Worm (Caenorhabditis elegans) whole organism, L1 larva: ENCODE results near the gene gcy-1.

Experiments used
- C16A3.4 ChIP-seq: fragments of 150-350 bp; optimal IDR thresholded peaks from 2 replicates; lab custom pipeline; 2014; ENCODE audit warnings: missing biosample characterization, missing genetic modification characterization
- C34B4.2 ChIP-seq: sonication (generic microtip); optimal IDR thresholded peaks from 2 replicates; lab custom pipeline; 2017; ENCODE audit warnings: mild to moderate bottlenecking, missing genetic modification characterization, missing compliant biosample characterization
- alr-1 ChIP-seq: fragments of 200-800 bp; sonication (Bioruptor generic); optimal IDR thresholded peaks from 2 replicates; lab custom pipeline; 2018; ENCODE audit warnings: borderline replicate concordance, mild to moderate bottlenecking, missing genetic modification characterization, missing compliant biosample characterization
- ceh-82 ChIP-seq, 3 experiments: fragments of 150-350 bp in 1 of 3; sonication (generic microtip) in 2 of 3; optimal IDR thresholded peaks; 2 replicates each; lab custom pipeline; 2014 to 2017; ENCODE audit warnings: missing biosample characterization in 3 of 3, missing genetic modification characterization in 3 of 3
- ceh-88 ChIP-seq: fragments of 200-800 bp; sonication (Bioruptor generic); IDR thresholded peaks from 2 replicates; pipeline ENCODE4 v1.3.6; 2022; ENCODE audit warnings: missing genetic modification characterization, missing compliant biosample characterization
- ces-1 ChIP-seq: fragments of 150-350 bp; optimal IDR thresholded peaks from 2 replicates; lab custom pipeline; 2014; ENCODE audit warnings: missing biosample characterization, missing genetic modification reagents, missing genetic modification characterization
- dsc-1 ChIP-seq: sonication (generic microtip); optimal IDR thresholded peaks from 2 replicates; lab custom pipeline; 2016; ENCODE audit warnings: mild to moderate bottlenecking, missing genetic modification characterization, missing compliant biosample characterization
- efl-1 ChIP-seq, 4 experiments: fragments of 150-350 bp; optimal IDR thresholded peaks in 3 of 4; peaks in 1 of 4; 1 replicate in 1 of 4; 2 replicates in 3 of 4; lab custom pipeline; 2014; ENCODE audit warnings: missing biosample characterization in 2 of 4, missing genetic modification characterization in 2 of 4, missing genetic modification reagents in 2 of 4
- egl-27 ChIP-seq, 2 experiments: fragments of 150-350 bp in 1 of 2; sonication (generic microtip); optimal IDR thresholded peaks; 3 replicates each; lab custom pipeline; 2017 to 2018; ENCODE audit warnings: missing biosample characterization in 2 of 2, missing genetic modification characterization in 2 of 2, missing genetic modification reagents in 2 of 2
- ets-5 ChIP-seq: fragments of 200-800 bp; sonication (Bioruptor generic); IDR thresholded peaks from 2 replicates; pipeline ENCODE4 v1.3.6; 2022; ENCODE audit warnings: missing genetic modification characterization, missing compliant biosample characterization
- fkh-4 ChIP-seq: sonication (generic microtip); optimal IDR thresholded peaks from 2 replicates; lab custom pipeline; 2016; ENCODE audit warnings: missing compliant biosample characterization, missing genetic modification characterization, borderline replicate concordance
- grh-1 ChIP-seq: fragments of 200-800 bp; sonication (Bioruptor generic); IDR thresholded peaks from 2 replicates; pipeline ENCODE4 v1.3.6; 2022; ENCODE audit warnings: missing genetic modification reagents, missing genetic modification characterization, missing compliant biosample characterization
- hlh-4 ChIP-seq: sonication (generic microtip); optimal IDR thresholded peaks from 2 replicates; lab custom pipeline; 2016; ENCODE audit warnings: mild to moderate bottlenecking, missing genetic modification characterization, missing compliant biosample characterization
- hpl-2 ChIP-seq: fragments of 150-350 bp; optimal IDR thresholded peaks from 2 replicates; lab custom pipeline; 2014; ENCODE audit warnings: missing biosample characterization, missing genetic modification reagents, missing genetic modification characterization
- irx-1 ChIP-seq: sonication (generic microtip); optimal IDR thresholded peaks from 2 replicates; lab custom pipeline; 2016; ENCODE audit warnings: missing genetic modification characterization, missing compliant biosample characterization
- lin-14 ChIP-seq: fragments of 200-800 bp; sonication (Bioruptor generic); optimal IDR thresholded peaks from 2 replicates; lab custom pipeline; 2018; ENCODE audit warnings: mild to moderate bottlenecking, missing genetic modification characterization, moderate library complexity, missing compliant biosample characterization
- lin-35 ChIP-seq, 2 experiments: fragments of 150-350 bp; optimal IDR thresholded peaks; 2 replicates each; lab custom pipeline; 2014; ENCODE audit warnings: missing biosample characterization in 2 of 2, missing genetic modification characterization in 2 of 2, missing genetic modification reagents in 2 of 2
- lin-39 ChIP-seq: fragments of 150-350 bp; optimal IDR thresholded peaks from 2 replicates; lab custom pipeline; 2014; ENCODE audit warnings: missing biosample characterization, missing genetic modification reagents, missing genetic modification characterization
- mdl-1 ChIP-seq, 2 experiments: fragments of 150-350 bp; optimal IDR thresholded peaks; 2 replicates each; lab custom pipeline; 2014 to 2017; ENCODE audit warnings: missing biosample characterization in 2 of 2, missing genetic modification characterization in 2 of 2, inconsistent platforms in 1 of 2
- mep-1 ChIP-seq: fragments of 150-350 bp; optimal IDR thresholded peaks from 2 replicates; lab custom pipeline; 2014; ENCODE audit warnings: missing biosample characterization, missing genetic modification characterization
- nhr-11 ChIP-seq: fragments of 150-350 bp; optimal IDR thresholded peaks from 2 replicates; lab custom pipeline; 2014; ENCODE audit warnings: missing biosample characterization, missing genetic modification characterization
- nhr-12 ChIP-seq: sonication (generic microtip); optimal IDR thresholded peaks from 2 replicates; lab custom pipeline; 2017; ENCODE audit warnings: missing biosample characterization, missing genetic modification characterization
- nhr-28 ChIP-seq: fragments of 150-350 bp; optimal IDR thresholded peaks from 2 replicates; lab custom pipeline; 2014; ENCODE audit warnings: missing biosample characterization, missing genetic modification characterization
- nhr-47 ChIP-seq: sonication (generic microtip); optimal IDR thresholded peaks from 2 replicates; lab custom pipeline; 2016; ENCODE audit warnings: mild to moderate bottlenecking, missing genetic modification characterization, moderate library complexity, missing compliant biosample characterization
- nhr-85 ChIP-seq: sonication (generic microtip); peaks from one replicate; lab custom pipeline; 2016; ENCODE audit warnings: missing genetic modification characterization, inconsistent platforms, missing compliant biosample characterization
- nhr-90 ChIP-seq: sonication (generic microtip); optimal IDR thresholded peaks from 2 replicates; lab custom pipeline; 2016; ENCODE audit warnings: mild to moderate bottlenecking, missing genetic modification characterization, missing compliant biosample characterization; ENCODE audit not compliant: poor library complexity
- pag-3 ChIP-seq: sonication (generic microtip); optimal IDR thresholded peaks from 2 replicates; lab custom pipeline; 2017; ENCODE audit warnings: missing genetic modification characterization, mild to moderate bottlenecking, missing compliant biosample characterization, antibody characterized with exemption, borderline replicate concordance; ENCODE audit not compliant: insufficient read depth
- pqm-1 ChIP-seq: sonication (generic microtip); optimal IDR thresholded peaks from 3 replicates; lab custom pipeline; 2017; ENCODE audit warnings: missing biosample characterization, missing genetic modification characterization
- snu-23 ChIP-seq: sonication (generic microtip); optimal IDR thresholded peaks from 2 replicates; lab custom pipeline; 2016; ENCODE audit warnings: missing genetic modification characterization, missing compliant biosample characterization
- sup-37 ChIP-seq: fragments of 200-800 bp; sonication (Bioruptor generic); optimal IDR thresholded peaks from 2 replicates; lab custom pipeline; 2018; ENCODE audit warnings: mild to moderate bottlenecking, missing genetic modification characterization, missing compliant biosample characterization
- tbx-2 ChIP-seq: sonication (generic microtip); optimal IDR thresholded peaks from 2 replicates; lab custom pipeline; 2016; ENCODE audit warnings: missing genetic modification characterization, missing compliant biosample characterization
- unc-130 ChIP-seq: fragments of 150-350 bp; optimal IDR thresholded peaks from 2 replicates; lab custom pipeline; 2017; ENCODE audit warnings: missing biosample characterization, missing genetic modification characterization, inconsistent platforms
- unc-86 ChIP-seq: sonication (generic microtip); optimal IDR thresholded peaks from 2 replicates; lab custom pipeline; 2016; ENCODE audit warnings: missing genetic modification characterization, missing compliant biosample characterization
- vab-15 ChIP-seq: sonication (generic microtip); optimal IDR thresholded peaks from 2 replicates; lab custom pipeline; 2017; ENCODE audit warnings: missing genotype, mild to moderate bottlenecking, missing genetic modification characterization, missing compliant biosample characterization
- zag-1 ChIP-seq: fragments of 150-350 bp; optimal IDR thresholded peaks from 2 replicates; lab custom pipeline; 2014; ENCODE audit warnings: missing biosample characterization, missing genetic modification characterization
- ztf-11 ChIP-seq, 2 experiments: sonication (generic microtip); optimal IDR thresholded peaks; 2 replicates each; lab custom pipeline; 2016 to 2017; ENCODE audit warnings: missing genetic modification characterization in 2 of 2, missing biosample characterization in 1 of 2, missing compliant biosample characterization in 1 of 2

The gcy-1 gene

ce11 chrII:9554925-9555553 lies 38.3 kb upstream of the gcy-1 start, which contains the start of gene F35H8.2 (continued):
- TF ChIP-seq nhr-85 (tag; lab: Kevin White, UChicago) = peak; percentile 77
- TF ChIP-seq dsc-1 (tag; lab: Kevin White, UChicago) = no peak
- no peak for TF ChIP-seq ceh-88 (GFP tag; lab: Robert Waterston, UW)
- no peak for TF ChIP-seq zag-1 (tag; lab: Kevin White, UChicago)
- TF ChIP-seq ets-5 = no peak
- TF ChIP-seq mdl-1 (tag; optimal IDR thresholded peaks at IDR 0.05; lab: Kevin White, UChicago) = no peak
- no peak for TF ChIP-seq ceh-82 (tag; optimal IDR thresholded peaks at IDR 0.05; lab: Kevin White, UChicago)
- no peak for TF ChIP-seq irx-1
- no peak for TF ChIP-seq hpl-2 (GFP tag; lab: Kevin White, UChicago)
- TF ChIP-seq nhr-47 = no peak
- no peak for TF ChIP-seq ztf-11 (tag; optimal IDR thresholded peaks at IDR 0.05; lab: Kevin White, UChicago)
- TF ChIP-seq lin-35 (GFP tag; optimal IDR thresholded peaks at IDR 0.05; lab: Kevin White, UChicago) = peak in 1 of 2 experiments; percentile 25
- TF ChIP-seq mep-1 (tag; lab: Kevin White, UChicago) = no peak
- TF ChIP-seq unc-130 (tag; lab: Kevin White, UChicago) = peak; percentile 49
- no peak for TF ChIP-seq unc-86 (tag; lab: Kevin White, UChicago)
- TF ChIP-seq lin-14 = peak; percentile 45
- TF ChIP-seq ces-1 = no peak
- no peak for TF ChIP-seq hlh-4 (tag; lab: Kevin White, UChicago)
- TF ChIP-seq lin-39 (tag; lab: Kevin White, UChicago) = no peak
- TF ChIP-seq nhr-90 (tag; lab: Kevin White, UChicago) = no peak
- no peak for TF ChIP-seq egl-27 (tag; optimal IDR thresholded peaks at IDR 0.05; lab: Kevin White, UChicago)
- TF ChIP-seq vab-15 = no peak
- peak; percentile 43; the same call in 1 of the 2 replicates for TF ChIP-seq grh-1 (GFP tag; lab: Robert Waterston, UW)
- TF ChIP-seq pag-3 (tag; lab: Kevin White, UChicago) = no peak
- TF ChIP-seq C34B4.2 (tag; lab: Kevin White, UChicago) = no peak
- TF ChIP-seq tbx-2 (tag; lab: Kevin White, UChicago) = no peak

- TF ChIP-seq nhr-28 (tag; lab: Kevin White, UChicago) (no peak), fkh-4 (tag; lab: Kevin White, UChicago) (no peak), pqm-1 (no peak), nhr-11 (tag; lab: Kevin White, UChicago) (no peak)
Measured at ce11 chrII:9553179-9553578, 36.4 kb upstream of the gcy-1 start, which contains the start of gene F35H8.1. Gene F35H8.1 (minus strand): TSS chrII:9553279.

- no peak for TF ChIP-seq nhr-47
- TF ChIP-seq efl-1 (optimal IDR thresholded peaks at IDR 0.05; lab: Kevin White, UChicago) = no peak
- peak in 1 of 2 experiments; percentile 43 for TF ChIP-seq efl-1 (GFP tag; optimal IDR thresholded peaks at IDR 0.05 in 1 of 2; lab: Kevin White, UChicago)
Measured at ce11 chrII:9551536-9551935, 34.8 kb upstream of the gcy-1 start, which contains the start of gene F35H8.12. Gene F35H8.12 (plus strand): TSS chrII:9551836.

- TF ChIP-seq lin-35 (GFP tag; optimal IDR thresholded peaks at IDR 0.05; lab: Kevin White, UChicago) = no peak
- TF ChIP-seq pqm-1 = no peak
- TF ChIP-seq mdl-1 (tag; optimal IDR thresholded peaks at IDR 0.05; lab: Kevin White, UChicago) = no peak
- TF ChIP-seq nhr-12 (tag; lab: Kevin White, UChicago) = no peak
- TF ChIP-seq sup-37 (GFP tag; lab: Kevin White, UChicago) = no peak
- no peak for TF ChIP-seq ceh-82 (tag; optimal IDR thresholded peaks at IDR 0.05; lab: Kevin White, UChicago)
- no peak for TF ChIP-seq C16A3.4 (tag; lab: Kevin White, UChicago)
- no peak for TF ChIP-seq irx-1
- no peak for TF ChIP-seq alr-1 (tag; lab: Kevin White, UChicago)
- no peak for TF ChIP-seq snu-23 (GFP tag; lab: Kevin White, UChicago)
Measured at ce11 chrII:9550718-9551117, 34.0 kb upstream of the gcy-1 start, which contains the start of gene sra-6. Gene sra-6 (minus strand): TSS chrII:9550818.
